Fruit fly (Drosophila melanogaster) whole organism, prepupa: ENCODE results near the gene CG33120.
A peak's percentile ranks its signal among the peaks of the same experiment; 100 is the strongest.

Source experiments
- CG10631 ChIP-seq: fragments of 200-800 bp; sonication (Bioruptor generic); optimal IDR thresholded peaks from 2 replicates; lab custom pipeline; 2016; ENCODE audit warnings: missing biosample characterization, missing genetic modification characterization
- CG11294 ChIP-seq: fragments of 200-800 bp; sonication (Bioruptor generic); IDR thresholded peaks from 2 replicates; pipeline ENCODE4 v1.3.6; 2022; ENCODE audit warnings: missing biosample characterization, missing genetic modification characterization
- CG11902 ChIP-seq: fragments of 200-800 bp; sonication (Bioruptor generic); optimal IDR thresholded peaks from 3 replicates; lab custom pipeline; 2016; ENCODE audit warnings: missing biosample characterization, missing genetic modification characterization
- CG15336 ChIP-seq: fragments of 200-800 bp; sonication (Bioruptor generic); IDR thresholded peaks from 2 replicates; pipeline ENCODE4 v1.3.6; 2022; ENCODE audit warnings: missing biosample characterization, missing genetic modification characterization
- CG16779 ChIP-seq: fragments of 200-800 bp; sonication (Bioruptor generic); optimal IDR thresholded peaks from 3 replicates; lab custom pipeline; 2017; ENCODE audit warnings: missing biosample characterization, mild to moderate bottlenecking, missing genetic modification characterization
- CG3032 ChIP-seq: fragments of 200-800 bp; optimal IDR thresholded peaks from 2 replicates; lab custom pipeline; 2019; ENCODE audit warnings: missing biosample characterization, mild to moderate bottlenecking, missing genetic modification characterization, moderate library complexity
- CG31627 ChIP-seq: fragments of 200-800 bp; sonication (Bioruptor generic); optimal IDR thresholded peaks from 3 replicates; lab custom pipeline; 2016; ENCODE audit warnings: missing biosample characterization, missing genetic modification characterization
- CG32006 ChIP-seq: fragments of 200-800 bp; sonication (Bioruptor generic); optimal IDR thresholded peaks from 3 replicates; lab custom pipeline; 2017; ENCODE audit warnings: missing biosample characterization, mild to moderate bottlenecking, missing genetic modification characterization
- CG34406 ChIP-seq: fragments of 200-800 bp; sonication (Bioruptor generic); optimal IDR thresholded peaks from 3 replicates; lab custom pipeline; 2016; ENCODE audit warnings: missing biosample characterization, missing genetic modification characterization
- CG6163 ChIP-seq: fragments of 200-800 bp; sonication (Bioruptor generic); IDR thresholded peaks from 3 replicates; pipeline ENCODE4 v1.3.6; 2022; ENCODE audit warnings: missing biosample characterization, missing genetic modification characterization
- CG6276 ChIP-seq: fragments of 200-800 bp; sonication (Bioruptor generic); optimal IDR thresholded peaks from 2 replicates; lab custom pipeline; 2017; ENCODE audit warnings: missing biosample characterization, mild to moderate bottlenecking, missing genetic modification characterization
- CG6792 ChIP-seq: fragments of 200-800 bp; sonication (Bioruptor generic); optimal IDR thresholded peaks from 3 replicates; lab custom pipeline; 2016; ENCODE audit warnings: missing biosample characterization, missing genetic modification characterization
- CG6808 ChIP-seq: fragments of 200-800 bp; sonication (Bioruptor generic); optimal IDR thresholded peaks from 3 replicates; lab custom pipeline; 2017; ENCODE audit warnings: missing biosample characterization, missing genetic modification characterization, mild to moderate bottlenecking, moderate library complexity, missing genetic modification reagents
- CG6854 ChIP-seq: fragments of 200-800 bp; sonication (Bioruptor generic); optimal IDR thresholded peaks from 2 replicates; lab custom pipeline; 2017; ENCODE audit warnings: missing biosample characterization, mild to moderate bottlenecking, missing genetic modification characterization
- CG7368 ChIP-seq: fragments of 200-800 bp; sonication (Bioruptor generic); optimal IDR thresholded peaks from 3 replicates; lab custom pipeline; 2016; ENCODE audit warnings: missing biosample characterization, missing genetic modification characterization
- CG8119 ChIP-seq: fragments of 200-800 bp; sonication (Bioruptor generic); IDR thresholded peaks from 3 replicates; pipeline ENCODE4 v1.3.6; 2022; ENCODE audit warnings: missing biosample characterization, missing genetic modification characterization
- CG8319 ChIP-seq: fragments of 200-800 bp; sonication (Bioruptor generic); optimal IDR thresholded peaks from 3 replicates; lab custom pipeline; 2016; ENCODE audit warnings: missing biosample characterization, missing genetic modification characterization
- CG9139 ChIP-seq: fragments of 200-800 bp; sonication (Bioruptor generic); optimal IDR thresholded peaks from 3 replicates; lab custom pipeline; 2017; ENCODE audit warnings: missing biosample characterization, mild to moderate bottlenecking, missing genetic modification characterization
- Eip75B ChIP-seq: fragments of 200-800 bp; sonication (Bioruptor generic); optimal IDR thresholded peaks from 3 replicates; lab custom pipeline; 2016; ENCODE audit warnings: missing biosample characterization, missing genetic modification characterization
- Eip78C ChIP-seq: fragments of 200-800 bp; sonication (Bioruptor generic); peaks from one replicate; lab custom pipeline; 2016; ENCODE audit warnings: missing biosample characterization, missing genetic modification characterization
- Ets21C ChIP-seq: fragments of 200-800 bp; sonication (Bioruptor generic); optimal IDR thresholded peaks from 3 replicates; lab custom pipeline; 2016; ENCODE audit warnings: missing biosample characterization, missing genetic modification characterization
- Hr38 ChIP-seq: sonication (Bioruptor generic); optimal IDR thresholded peaks from 2 replicates; lab custom pipeline; 2016; ENCODE audit warnings: missing biosample characterization, missing genetic modification characterization
- Hr39 ChIP-seq: fragments of 200-800 bp; sonication (Bioruptor generic); optimal IDR thresholded peaks from 2 replicates; lab custom pipeline; 2016; ENCODE audit warnings: missing biosample characterization, missing genetic modification characterization
- Hr4 ChIP-seq: fragments of 200-800 bp; sonication (Bioruptor generic); optimal IDR thresholded peaks from 3 replicates; lab custom pipeline; 2016; ENCODE audit warnings: missing biosample characterization, missing genetic modification characterization
- Lpt ChIP-seq: fragments of 200-800 bp; sonication (Bioruptor generic); optimal IDR thresholded peaks from 3 replicates; lab custom pipeline; 2016; ENCODE audit warnings: missing biosample characterization, missing genetic modification characterization
- Met ChIP-seq: fragments of 200-800 bp; sonication (Bioruptor generic); optimal IDR thresholded peaks from 3 replicates; lab custom pipeline; 2016; ENCODE audit warnings: missing biosample characterization, missing genetic modification characterization
- OdsH ChIP-seq: fragments of 200-800 bp; sonication (Bioruptor generic); optimal IDR thresholded peaks from 3 replicates; lab custom pipeline; 2016; ENCODE audit warnings: missing biosample characterization, missing genetic modification characterization
- Smox ChIP-seq: fragments of 200-800 bp; sonication (Bioruptor generic); optimal IDR thresholded peaks from 3 replicates; lab custom pipeline; 2016; ENCODE audit warnings: missing biosample characterization, missing genetic modification characterization
- Sox102F ChIP-seq: fragments of 200-800 bp; sonication (Bioruptor generic); optimal IDR thresholded peaks from 2 replicates; lab custom pipeline; 2016; ENCODE audit warnings: missing biosample characterization, mild to moderate bottlenecking, missing genetic modification characterization
- Sox14 ChIP-seq: fragments of 200-800 bp; sonication (Bioruptor generic); optimal IDR thresholded peaks from 3 replicates; lab custom pipeline; 2016; ENCODE audit warnings: missing biosample characterization, missing genetic modification characterization
- acj6 ChIP-seq: fragments of 200-800 bp; sonication (Bioruptor generic); optimal IDR thresholded peaks from 3 replicates; lab custom pipeline; 2016; ENCODE audit warnings: missing biosample characterization, missing genetic modification characterization
- cyc ChIP-seq: fragments of 200-800 bp; sonication (Bioruptor generic); optimal IDR thresholded peaks from 3 replicates; lab custom pipeline; 2016; ENCODE audit warnings: missing biosample characterization, missing genetic modification characterization
- dac ChIP-seq: fragments of 200-800 bp; sonication (Bioruptor generic); optimal IDR thresholded peaks from 2 replicates; lab custom pipeline; 2017; ENCODE audit warnings: missing biosample characterization, mild to moderate bottlenecking, missing genetic modification characterization
- dsx ChIP-seq: fragments of 200-800 bp; optimal IDR thresholded peaks from 3 replicates; lab custom pipeline; 2019; ENCODE audit warnings: missing biosample characterization, mild to moderate bottlenecking, missing genetic modification characterization, moderate library complexity; ENCODE audit not compliant: poor library complexity, severe bottlenecking
- esn ChIP-seq: fragments of 200-800 bp; sonication (Bioruptor generic); optimal IDR thresholded peaks from 2 replicates; lab custom pipeline; 2016; ENCODE audit warnings: missing biosample characterization, mild to moderate bottlenecking, missing genetic modification characterization, moderate library complexity
- fd85E ChIP-seq: fragments of 200-800 bp; sonication (Bioruptor generic); optimal IDR thresholded peaks from 3 replicates; lab custom pipeline; 2016; ENCODE audit warnings: missing biosample characterization, missing genetic modification characterization
- lz ChIP-seq: fragments of 200-800 bp; sonication (Bioruptor generic); optimal IDR thresholded peaks from 3 replicates; lab custom pipeline; 2016; ENCODE audit warnings: missing biosample characterization, missing genetic modification characterization
- net ChIP-seq: fragments of 200-800 bp; sonication (Bioruptor generic); optimal IDR thresholded peaks from 3 replicates; lab custom pipeline; 2016; ENCODE audit warnings: missing biosample characterization, missing genetic modification characterization
- pdm3 ChIP-seq: fragments of 200-800 bp; sonication (Bioruptor generic); optimal IDR thresholded peaks from 3 replicates; lab custom pipeline; 2016; ENCODE audit warnings: missing biosample characterization, missing genetic modification characterization
- salr ChIP-seq, 2 experiments: fragments of 200-800 bp; sonication (Bioruptor generic); optimal IDR thresholded peaks; 3 replicates each; lab custom pipeline; 2016 to 2018; ENCODE audit warnings: missing biosample characterization in 2 of 2, missing genetic modification characterization in 2 of 2, mild to moderate bottlenecking in 1 of 2
- spab ChIP-seq: fragments of 200-800 bp; sonication (Bioruptor generic); optimal IDR thresholded peaks from 2 replicates; lab custom pipeline; 2017; ENCODE audit warnings: missing biosample characterization, mild to moderate bottlenecking, missing genetic modification characterization, missing genetic modification reagents
- topi ChIP-seq: fragments of 200-800 bp; sonication (Bioruptor generic); optimal IDR thresholded peaks from 3 replicates; lab custom pipeline; 2016; ENCODE audit warnings: missing biosample characterization, missing genetic modification characterization
- vri ChIP-seq: fragments of 200-800 bp; sonication (Bioruptor generic); optimal IDR thresholded peaks from 3 replicates; lab custom pipeline; 2016; ENCODE audit warnings: missing biosample characterization, mild to moderate bottlenecking, missing genetic modification characterization

The CG33120 gene

DNA sequence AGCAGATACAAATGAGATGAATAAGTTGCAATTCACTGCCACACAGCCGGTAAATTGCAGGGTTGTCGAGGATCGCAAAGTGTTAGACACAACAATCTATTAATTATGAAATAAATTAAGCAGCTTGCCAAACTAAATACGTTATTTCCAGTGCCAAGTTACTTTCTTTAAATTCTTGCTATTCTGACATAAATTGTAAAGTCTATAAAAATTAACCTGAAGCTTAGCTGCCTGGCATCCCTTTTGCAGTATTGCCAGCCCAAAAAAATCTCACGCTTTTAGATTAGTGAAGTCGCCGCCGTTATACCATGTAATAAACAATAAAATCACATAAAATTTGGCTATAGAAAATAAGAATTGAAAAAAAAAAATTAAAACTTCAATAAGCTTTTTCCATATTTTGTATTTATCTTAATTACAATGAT is 13.3 kb upstream of the CG33120 start (continued):
- TF ChIP-seq CG11902 (GFP tag; lab: Kevin White, UChicago) (peak; percentile 93), vri (peak; percentile 96), Sox14 (GFP tag; lab: Kevin White, UChicago) (peak; percentile 98), CG8119 (GFP tag; lab: Robert Waterston, UW) (peak; percentile 95), net (GFP tag; lab: Kevin White, UChicago) (peak; percentile 97), CG6854 (GFP tag; lab: Kevin White, UChicago) (peak; percentile 92), CG6163 (GFP tag; lab: Robert Waterston, UW) (peak; percentile 98), CG10631 (GFP tag; lab: Kevin White, UChicago) (peak; percentile 96), CG16779 (tag; lab: Kevin White, UChicago) (peak; percentile 91), Sox102F (GFP tag; lab: Kevin White, UChicago) (peak; percentile 97), pdm3 (GFP tag; lab: Kevin White, UChicago) (peak; percentile 98), Hr4 (GFP tag; lab: Kevin White, UChicago) (peak; percentile 98), CG34406 (GFP tag; lab: Kevin White, UChicago) (peak; percentile 95), CG6276 (peak; percentile 91), Ets21C (GFP tag; lab: Kevin White, UChicago) (peak; percentile 96), topi (GFP tag; lab: Kevin White, UChicago) (peak; percentile 97), Met (GFP tag; lab: Kevin White, UChicago) (peak; percentile 98), CG7368 (peak; percentile 95), fd85E (GFP tag; lab: Kevin White, UChicago) (peak; percentile 66), CG11294 (peak; percentile 93), Hr38 (GFP tag; lab: Kevin White, UChicago) (peak; percentile 68), Eip78C (peak; percentile 98), CG31627 (GFP tag; lab: Kevin White, UChicago) (peak; percentile 98), OdsH (GFP tag; lab: Kevin White, UChicago) (peak; percentile 97), cyc (GFP tag; lab: Kevin White, UChicago) (peak; percentile 98), dac (peak; percentile 93), Smox (GFP tag; lab: Kevin White, UChicago) (peak; percentile 97), CG32006 (peak; percentile 97), acj6 (GFP tag; lab: Kevin White, UChicago) (peak; percentile 98), CG6792 (GFP tag; lab: Kevin White, UChicago) (peak; percentile 94), salr (GFP tag; optimal IDR thresholded peaks at IDR 0.05; lab: Kevin White, UChicago) (peak; percentile 90 to 93), spab (GFP tag; lab: Kevin White, UChicago) (peak; percentile 84), Eip75B (GFP tag; lab: Kevin White, UChicago) (peak; percentile 98), CG9139 (peak; percentile 92), Lpt (GFP tag; lab: Kevin White, UChicago) (peak; percentile 93), dsx (GFP tag; lab: Kevin White, UChicago) (peak; percentile 95), lz (GFP tag; lab: Kevin White, UChicago) (peak; percentile 98), Hr39 (GFP tag; lab: Kevin White, UChicago) (peak; percentile 98), esn (GFP tag; lab: Kevin White, UChicago) (peak; percentile 97)
- TF ChIP-seq, all 60 proteins: peak for 59

- TF ChIP-seq acj6 (GFP tag; lab: Kevin White, UChicago) = no peak
- TF ChIP-seq CG8319 (GFP tag; lab: Kevin White, UChicago) = no peak
- no peak for TF ChIP-seq CG15336
- no peak for TF ChIP-seq CG11294
- TF ChIP-seq CG34406 (GFP tag; lab: Kevin White, UChicago) = no peak
- no peak for TF ChIP-seq CG6808
- TF ChIP-seq CG10631 (GFP tag; lab: Kevin White, UChicago) = no peak
- TF ChIP-seq net (GFP tag; lab: Kevin White, UChicago) = no peak
- no peak for TF ChIP-seq Hr39 (GFP tag; lab: Kevin White, UChicago)
- TF ChIP-seq CG8119 (GFP tag; lab: Robert Waterston, UW) = no peak
- no peak for TF ChIP-seq CG7368
- TF ChIP-seq CG6792 (GFP tag; lab: Kevin White, UChicago) = no peak
- no peak for TF ChIP-seq CG3032 (tag; lab: Kevin White, UChicago)
Measured at dm6 chr2L:18852249-18852648, 7.9 kb upstream of the CG33120 start.
